Fruit fly (Drosophila melanogaster) whole organism, embryonic: Measurements from ENCODE around the gene CG15450.
A peak's percentile ranks its signal among the peaks of the same experiment; 100 is the strongest.

Source experiments
- Asciz ChIP-seq: fragments of 200-800 bp; sonication (Bioruptor generic); optimal IDR thresholded peaks from 2 replicates; lab custom pipeline; 2017; ENCODE audit warnings: missing biosample characterization, mild to moderate bottlenecking, missing genetic modification characterization, missing genetic modification reagents
- B-H2 ChIP-seq: fragments of 200-800 bp; sonication (Bioruptor generic); optimal IDR thresholded peaks from 2 replicates; lab custom pipeline; 2018; ENCODE audit warnings: missing biosample characterization, mild to moderate bottlenecking, missing genetic modification characterization
- CG10209 ChIP-seq: fragments of 200-800 bp; sonication (Bioruptor generic); optimal IDR thresholded peaks from 3 replicates; lab custom pipeline; 2017; ENCODE audit warnings: missing biosample characterization, mild to moderate bottlenecking, missing genetic modification characterization, missing genetic modification reagents
- CG10366 ChIP-seq: fragments of 200-800 bp; sonication (Bioruptor generic); IDR thresholded peaks from 2 replicates; pipeline ENCODE4 v1.3.6; 2022; ENCODE audit warnings: missing biosample characterization, missing genetic modification characterization
- CG11723 ChIP-seq: fragments of 200-800 bp; sonication (Bioruptor generic); optimal IDR thresholded peaks from 2 replicates; lab custom pipeline; 2017; ENCODE audit warnings: missing biosample characterization, mild to moderate bottlenecking, missing genetic modification characterization
- CG14050 ChIP-seq: fragments of 200-800 bp; sonication (Bioruptor generic); IDR thresholded peaks from 3 replicates; pipeline ENCODE4 v1.3.6; 2022; ENCODE audit warnings: missing biosample characterization, missing genetic modification characterization
- CG15514 ChIP-seq: fragments of 200-800 bp; sonication (Bioruptor generic); optimal IDR thresholded peaks from 3 replicates; lab custom pipeline; 2017; ENCODE audit warnings: missing biosample characterization, missing genetic modification characterization, mild to moderate bottlenecking, moderate library complexity, missing genetic modification reagents
- CG17328 ChIP-seq: fragments of 200-800 bp; sonication (Bioruptor generic); IDR thresholded peaks from 2 replicates; pipeline ENCODE4 v1.3.6; 2022; ENCODE audit warnings: missing biosample characterization, missing genetic modification characterization
- CG17802 ChIP-seq: fragments of 200-800 bp; sonication (Bioruptor generic); optimal IDR thresholded peaks from 2 replicates; lab custom pipeline; 2018; ENCODE audit warnings: missing biosample characterization, mild to moderate bottlenecking, missing genetic modification characterization, moderate library complexity
- CG18599 ChIP-seq: fragments of 200-800 bp; sonication (Bioruptor generic); optimal IDR thresholded peaks from 3 replicates; lab custom pipeline; 2017; ENCODE audit warnings: missing biosample characterization, missing genetic modification characterization, mild to moderate bottlenecking, moderate library complexity, missing genetic modification reagents
- CG2116 ChIP-seq: fragments of 200-800 bp; sonication (Bioruptor generic); optimal IDR thresholded peaks from 3 replicates; lab custom pipeline; 2018; ENCODE audit warnings: missing biosample characterization, mild to moderate bottlenecking, missing genetic modification characterization
- CG2120 ChIP-seq: fragments of 200-800 bp; sonication (Bioruptor generic); optimal IDR thresholded peaks from 3 replicates; lab custom pipeline; 2016; ENCODE audit warnings: missing biosample characterization, missing genetic modification characterization
- CG30403 ChIP-seq: fragments of 200-800 bp; sonication (Bioruptor generic); optimal IDR thresholded peaks from 3 replicates; lab custom pipeline; 2016; ENCODE audit warnings: missing biosample characterization, missing genetic modification characterization
- CG30431 ChIP-seq: fragments of 200-800 bp; sonication (Bioruptor generic); optimal IDR thresholded peaks from 2 replicates; lab custom pipeline; 2017; ENCODE audit warnings: missing biosample characterization, missing genetic modification characterization
- CG32767 ChIP-seq: fragments of 200-800 bp; sonication (Bioruptor generic); IDR thresholded peaks from 2 replicates; pipeline ENCODE4 v1.3.6; 2022; ENCODE audit warnings: missing biosample characterization, missing genetic modification characterization
- CG42726 ChIP-seq: fragments of 200-800 bp; sonication (Bioruptor generic); IDR thresholded peaks from 2 replicates; pipeline ENCODE4 v1.3.6; 2022; ENCODE audit warnings: missing biosample characterization, missing genetic modification characterization; ENCODE audit not compliant: partially characterized antibody
- CG4424 ChIP-seq: fragments of 200-800 bp; sonication (Bioruptor generic); optimal IDR thresholded peaks from 3 replicates; lab custom pipeline; 2016; ENCODE audit warnings: missing biosample characterization, missing genetic modification characterization
- CG6813 ChIP-seq: fragments of 200-800 bp; sonication (Bioruptor generic); optimal IDR thresholded peaks from 2 replicates; lab custom pipeline; 2017; ENCODE audit warnings: missing biosample characterization, missing genetic modification characterization, mild to moderate bottlenecking, moderate library complexity, missing genetic modification reagents
- CG7271 ChIP-seq: fragments of 200-800 bp; sonication (Bioruptor generic); optimal IDR thresholded peaks from 2 replicates; lab custom pipeline; 2018; ENCODE audit warnings: missing biosample characterization, mild to moderate bottlenecking, missing genetic modification characterization, moderate library complexity
- CG7839 ChIP-seq: fragments of 200-800 bp; sonication (Bioruptor generic); optimal IDR thresholded peaks from 3 replicates; lab custom pipeline; 2018; ENCODE audit warnings: missing biosample characterization, mild to moderate bottlenecking, missing genetic modification characterization, moderate library complexity
- CG7963 ChIP-seq: fragments of 200-800 bp; sonication (Bioruptor generic); IDR thresholded peaks from 3 replicates; pipeline ENCODE4 v1.3.6; 2022; ENCODE audit warnings: missing biosample characterization, missing genetic modification characterization; ENCODE audit not compliant: partially characterized antibody
- CoRest ChIP-seq: fragments of 200-800 bp; sonication (Bioruptor generic); optimal IDR thresholded peaks from 3 replicates; lab custom pipeline; 2018; ENCODE audit warnings: missing biosample characterization, mild to moderate bottlenecking, missing genetic modification characterization, moderate library complexity
- CrebB ChIP-seq: fragments of 200-800 bp; sonication (Bioruptor generic); optimal IDR thresholded peaks from 3 replicates; lab custom pipeline; 2018; ENCODE audit warnings: missing biosample characterization, mild to moderate bottlenecking, missing genetic modification characterization
- Doc2 ChIP-seq: fragments of 200-800 bp; sonication (Bioruptor generic); IDR thresholded peaks from 2 replicates; pipeline ENCODE4 v1.3.6; 2022; ENCODE audit warnings: missing biosample characterization, missing genetic modification characterization
- E2f2 ChIP-seq: fragments of 200-800 bp; sonication (Bioruptor generic); IDR thresholded peaks from 2 replicates; pipeline ENCODE4 v1.3.6; 2022; ENCODE audit warnings: missing biosample characterization, missing genetic modification characterization
- ERR ChIP-seq: fragments of 200-800 bp; sonication (Bioruptor generic); optimal IDR thresholded peaks from 2 replicates; lab custom pipeline; 2016; ENCODE audit warnings: missing biosample characterization, missing genetic modification characterization
- Elba2 ChIP-seq: fragments of 200-800 bp; sonication (Bioruptor generic); optimal IDR thresholded peaks from 3 replicates; lab custom pipeline; 2016; ENCODE audit warnings: missing biosample characterization, missing genetic modification characterization
- Ets97D ChIP-seq: fragments of 200-800 bp; sonication (Bioruptor generic); optimal IDR thresholded peaks from 3 replicates; lab custom pipeline; 2016; ENCODE audit warnings: missing biosample characterization, missing genetic modification characterization
- Gug ChIP-seq: fragments of 200-800 bp; sonication (Bioruptor generic); IDR thresholded peaks from 4 replicates; pipeline ENCODE4 v1.3.6; 2022; ENCODE audit warnings: missing biosample characterization, missing genetic modification characterization
- H2.0 ChIP-seq: fragments of 200-800 bp; sonication (Bioruptor generic); IDR thresholded peaks from 2 replicates; pipeline ENCODE4 v1.3.6; 2022; ENCODE audit warnings: missing biosample characterization, missing genetic modification characterization
- Hr51 ChIP-seq, 2 experiments: fragments of 200-800 bp; sonication (Bioruptor generic); optimal IDR thresholded peaks; 2 replicates in 1 of 2; 3 replicates in 1 of 2; lab custom pipeline; 2016 to 2018; ENCODE audit warnings: missing biosample characterization in 2 of 2, missing genetic modification characterization in 2 of 2, mild to moderate bottlenecking in 1 of 2, moderate library complexity in 1 of 2
- Oli ChIP-seq: fragments of 200-800 bp; sonication (Bioruptor generic); optimal IDR thresholded peaks from 2 replicates; lab custom pipeline; 2018; ENCODE audit warnings: missing biosample characterization, mild to moderate bottlenecking, missing genetic modification characterization, moderate library complexity
- PHDP ChIP-seq: fragments of 200-800 bp; sonication (Bioruptor generic); optimal IDR thresholded peaks from 3 replicates; lab custom pipeline; 2018; ENCODE audit warnings: missing biosample characterization, mild to moderate bottlenecking, missing genetic modification characterization, moderate library complexity
- Sox102F ChIP-seq: fragments of 200-800 bp; sonication (Bioruptor generic); optimal IDR thresholded peaks from 2 replicates; lab custom pipeline; 2018; ENCODE audit warnings: missing biosample characterization, mild to moderate bottlenecking, missing genetic modification characterization, moderate library complexity
- Sry-δ ChIP-seq: fragments of 200-800 bp; sonication (Bioruptor generic); optimal IDR thresholded peaks from 2 replicates; lab custom pipeline; 2016; ENCODE audit warnings: missing biosample characterization, missing genetic modification characterization
- Usf ChIP-seq: fragments of 200-800 bp; sonication (Bioruptor generic); optimal IDR thresholded peaks from 2 replicates; lab custom pipeline; 2017; ENCODE audit warnings: missing genotype, missing biosample characterization, missing genetic modification characterization
- abd-A ChIP-seq: fragments of 200-800 bp; sonication (Bioruptor generic); optimal IDR thresholded peaks from 3 replicates; lab custom pipeline; 2019; ENCODE audit warnings: missing biosample characterization, mild to moderate bottlenecking, missing genetic modification characterization, moderate library complexity
- crc ChIP-seq: fragments of 200-800 bp; sonication (Bioruptor generic); optimal IDR thresholded peaks from 2 replicates; lab custom pipeline; 2016; ENCODE audit warnings: missing biosample characterization, missing genetic modification characterization
- cwo ChIP-seq: fragments of 200-800 bp; sonication (Bioruptor generic); optimal IDR thresholded peaks from 3 replicates; lab custom pipeline; 2017; ENCODE audit warnings: missing biosample characterization, missing genetic modification characterization, mild to moderate bottlenecking, moderate library complexity, missing genetic modification reagents
- dpn ChIP-seq, 2 experiments: fragments of 200-800 bp; sonication (Bioruptor generic); optimal IDR thresholded peaks; 3 replicates each; lab custom pipeline; 2016; ENCODE audit warnings: missing biosample characterization in 2 of 2, missing genetic modification characterization in 2 of 2
- eve ChIP-seq, 2 experiments: fragments of >200 bp; optimal IDR thresholded peaks; 2 replicates each; lab custom pipeline; 2017; ENCODE audit warnings: missing biosample characterization in 2 of 2, missing genetic modification characterization in 2 of 2
- fu2 ChIP-seq: fragments of 200-800 bp; sonication (Bioruptor generic); optimal IDR thresholded peaks from 2 replicates; lab custom pipeline; 2016; ENCODE audit warnings: missing biosample characterization, missing genetic modification characterization
- ind ChIP-seq: fragments of 200-800 bp; sonication (Bioruptor generic); optimal IDR thresholded peaks from 3 replicates; lab custom pipeline; 2016; ENCODE audit warnings: missing biosample characterization, missing genetic modification characterization
- klu ChIP-seq: fragments of 200-800 bp; sonication (Bioruptor generic); IDR thresholded peaks from 2 replicates; pipeline ENCODE4 v1.3.6; 2022; ENCODE audit warnings: missing biosample characterization, missing genetic modification characterization
- knrl ChIP-seq: fragments of 200-800 bp; sonication (Bioruptor generic); IDR thresholded peaks from 3 replicates; pipeline ENCODE4 v1.3.6; 2022; ENCODE audit warnings: missing biosample characterization, missing genetic modification characterization; ENCODE audit not compliant: partially characterized antibody
- lab ChIP-seq: fragments of 200-800 bp; sonication (Bioruptor generic); optimal IDR thresholded peaks from 3 replicates; lab custom pipeline; 2017; ENCODE audit warnings: missing biosample characterization, missing genetic modification characterization, mild to moderate bottlenecking, moderate library complexity, missing genetic modification reagents
- odd ChIP-seq: fragments of 200-800 bp; sonication (Bioruptor generic); optimal IDR thresholded peaks from 2 replicates; lab custom pipeline; 2017; ENCODE audit warnings: missing biosample characterization, mild to moderate bottlenecking, missing genetic modification characterization
- scrt ChIP-seq: fragments of 200-800 bp; sonication (Bioruptor generic); optimal IDR thresholded peaks from 2 replicates; lab custom pipeline; 2018; ENCODE audit warnings: missing biosample characterization, mild to moderate bottlenecking, missing genetic modification characterization, moderate library complexity
- stwl ChIP-seq: fragments of 200-800 bp; sonication (Bioruptor generic); optimal IDR thresholded peaks from 3 replicates; lab custom pipeline; 2018; ENCODE audit warnings: missing biosample characterization, mild to moderate bottlenecking, missing genetic modification characterization, moderate library complexity
- vfl ChIP-seq: fragments of 200-800 bp; sonication (Bioruptor generic); optimal IDR thresholded peaks from 2 replicates; lab custom pipeline; 2016; ENCODE audit warnings: missing biosample characterization, missing genetic modification characterization

CG15450 gene

dm6 chrX:20797488-20797887, 24.5 kb upstream of the CG15450 start (continued):
- peak; percentile 8 for TF ChIP-seq scrt (GFP tag; lab: Kevin White, UChicago)
- no peak for TF ChIP-seq crc (GFP tag; lab: Kevin White, UChicago)
- no peak for TF ChIP-seq CG7963 (GFP tag; lab: Robert Waterston, UW)
- TF ChIP-seq cwo: peak; percentile 24
- no peak for TF ChIP-seq CG30431
- TF ChIP-seq CG7271: no peak
- TF ChIP-seq CG17802 (tag; lab: Kevin White, UChicago): no peak
- TF ChIP-seq CG32767: no peak
- no peak for TF ChIP-seq B-H2 (GFP tag; lab: Kevin White, UChicago)
- TF ChIP-seq eve (GFP tag; optimal IDR thresholded peaks at IDR 0.05; lab: Kevin White, UChicago): no peak
- TF ChIP-seq vfl (GFP tag; lab: Kevin White, UChicago): no peak
- peak; percentile 67 for TF ChIP-seq lab (GFP tag; lab: Kevin White, UChicago)
- peak; percentile 78 for TF ChIP-seq abd-A (tag; lab: Kevin White, UChicago)
- TF ChIP-seq odd: peak; percentile 5
- TF ChIP-seq Elba2 (GFP tag; lab: Kevin White, UChicago): no peak
- no peak for TF ChIP-seq Ets97D (GFP tag; lab: Kevin White, UChicago)
- no peak for TF ChIP-seq stwl (tag; lab: Kevin White, UChicago)
- no peak for TF ChIP-seq CG11723 (GFP tag; lab: Kevin White, UChicago)
- TF ChIP-seq H2.0 (GFP tag; lab: Robert Waterston, UW): peak; percentile 34; the same call in 1 of the 2 replicates
- TF ChIP-seq CoRest: peak; percentile 15
- no peak for TF ChIP-seq CG42726 (GFP tag; lab: Robert Waterston, UW)
- no peak; the same call in 1 of the 2 replicates for TF ChIP-seq CG10366 (GFP tag; lab: Robert Waterston, UW)
- TF ChIP-seq CG10209: no peak
- no peak for TF ChIP-seq E2f2
- peak; percentile 10 for TF ChIP-seq CG30403 (GFP tag; lab: Kevin White, UChicago)
- peak; percentile 39 for TF ChIP-seq Sox102F (GFP tag; lab: Kevin White, UChicago)
- 0 out of 3 replicates have a peak, but pooled peaks have one; percentile 12 for TF ChIP-seq CG14050 (GFP tag; lab: Robert Waterston, UW)
- peak; percentile 31 for TF ChIP-seq CG15514 (GFP tag; lab: Kevin White, UChicago)
- no peak for TF ChIP-seq klu (GFP tag; lab: Robert Waterston, UW)
- TF ChIP-seq PHDP (tag; lab: Kevin White, UChicago): no peak
- TF ChIP-seq CG18599 (GFP tag; lab: Kevin White, UChicago): peak; percentile 76
- TF ChIP-seq CrebB (tag; lab: Kevin White, UChicago): no peak
- TF ChIP-seq CG4424: no peak
- TF ChIP-seq Asciz (GFP tag; lab: Kevin White, UChicago): no peak
- TF ChIP-seq Doc2: no peak
- TF ChIP-seq CG17328 (GFP tag; lab: Robert Waterston, UW): no peak
- peak; percentile 27 for TF ChIP-seq Oli
- peak in 1 of 2 experiments; percentile 57 for TF ChIP-seq Hr51 (GFP tag; optimal IDR thresholded peaks at IDR 0.05; lab: Kevin White, UChicago)
- TF ChIP-seq CG2116 (GFP tag; lab: Kevin White, UChicago): no peak
- TF ChIP-seq CG7839 (tag; lab: Kevin White, UChicago): peak; percentile 47
- no peak for TF ChIP-seq Sry-δ
- no peak for TF ChIP-seq ERR
- peak in 1 of 2 experiments; percentile 17 for TF ChIP-seq dpn (GFP tag; optimal IDR thresholded peaks at IDR 0.05; lab: Kevin White, UChicago)
- TF ChIP-seq CG6813: no peak
- TF ChIP-seq Gug: peak; percentile 11; the same call in 1 of the 4 replicates
- TF ChIP-seq fu2 (GFP tag; lab: Kevin White, UChicago): no peak
- TF ChIP-seq CG2120 (GFP tag; lab: Kevin White, UChicago): peak; percentile 53
- TF ChIP-seq ind (GFP tag; lab: Kevin White, UChicago): peak; percentile 10
- no peak for TF ChIP-seq Usf
- no peak for TF ChIP-seq knrl (GFP tag; lab: Robert Waterston, UW)
